Worm (Caenorhabditis elegans) whole organism, L4 larva: ENCODE measurements around the gene nhr-195.

Source experiments
- D1046.2 ChIP-seq: fragments of 200-800 bp; sonication (Bioruptor generic); IDR thresholded peaks from 2 replicates; pipeline ENCODE4 v1.3.6; 2022; ENCODE audit warnings: missing genetic modification characterization, missing compliant biosample characterization
- F26F4.8 ChIP-seq: fragments of 200-800 bp; sonication (Bioruptor generic); conservative IDR thresholded peaks from 2 replicates; pipeline ENCODE4 v1.3.6; 2022; ENCODE audit warnings: missing genetic modification characterization, missing compliant biosample characterization
- F44E2.7 ChIP-seq: fragments of 200-800 bp; sonication (Bioruptor generic); IDR thresholded peaks from 2 replicates; pipeline ENCODE4 v2.1.2; 2022; ENCODE audit warnings: missing genetic modification characterization, missing compliant biosample characterization
- F49E8.2 ChIP-seq: sonication (generic microtip); optimal IDR thresholded peaks from 2 replicates; lab custom pipeline; 2016; ENCODE audit warnings: missing compliant biosample characterization, mild to moderate bottlenecking, missing genetic modification characterization, borderline replicate concordance
- Y5F2A.4 ChIP-seq: fragments of 200-800 bp; sonication (Bioruptor generic); optimal IDR thresholded peaks from 2 replicates; lab custom pipeline; 2018; ENCODE audit warnings: mild to moderate bottlenecking, missing genetic modification characterization, missing compliant biosample characterization
- ama-1 ChIP-seq: fragments of 150-350 bp; optimal IDR thresholded peaks from 2 replicates; lab custom pipeline; 2014; ENCODE audit warnings: inconsistent platforms, mixed read lengths
- attf-4 ChIP-seq: sonication (generic microtip); optimal IDR thresholded peaks from 3 replicates; lab custom pipeline; 2017; ENCODE audit warnings: missing biosample characterization, missing genetic modification characterization
- ceh-20 ChIP-seq: fragments of 200-800 bp; sonication (Bioruptor generic); IDR thresholded peaks from 2 replicates; pipeline ENCODE4 v1.3.6; 2022; ENCODE audit warnings: missing genetic modification reagents, missing genetic modification characterization, missing compliant biosample characterization
- ceh-28 ChIP-seq: fragments of 150-350 bp; optimal IDR thresholded peaks from 2 replicates; lab custom pipeline; 2014; ENCODE audit warnings: missing biosample characterization, missing genetic modification reagents, missing genetic modification characterization
- ceh-32 ChIP-seq: sonication (generic microtip); optimal IDR thresholded peaks from 2 replicates; lab custom pipeline; 2016; ENCODE audit warnings: mild to moderate bottlenecking, missing genetic modification characterization, missing compliant biosample characterization; ENCODE audit not compliant: poor library complexity
- ceh-44 ChIP-seq: fragments of 200-800 bp; sonication (Bioruptor generic); IDR thresholded peaks from 2 replicates; pipeline ENCODE4 v1.3.6; 2022; ENCODE audit warnings: missing genetic modification reagents, missing genetic modification characterization, missing compliant biosample characterization
- ceh-82 ChIP-seq: sonication (generic microtip); optimal IDR thresholded peaks from 2 replicates; lab custom pipeline; 2017; ENCODE audit warnings: missing biosample characterization, missing genetic modification characterization
- cey-2 ChIP-seq: sonication (generic microtip); optimal IDR thresholded peaks from 3 replicates; lab custom pipeline; 2017; ENCODE audit warnings: missing genetic modification characterization, mild to moderate bottlenecking, missing compliant biosample characterization, antibody characterized with exemption, borderline replicate concordance; ENCODE audit not compliant: insufficient read depth
- egl-27 ChIP-seq: sonication (generic microtip); optimal IDR thresholded peaks from 3 replicates; lab custom pipeline; 2017; ENCODE audit warnings: missing biosample characterization, missing genetic modification reagents, missing genetic modification characterization
- jun-1 ChIP-seq: fragments of 150-350 bp; optimal IDR thresholded peaks from 2 replicates; lab custom pipeline; 2014; ENCODE audit warnings: missing biosample characterization, missing genetic modification reagents, missing genetic modification characterization
- lin-15B ChIP-seq: fragments of 150-350 bp; sonication (generic microtip); optimal IDR thresholded peaks from 3 replicates; lab custom pipeline; 2014; ENCODE audit warnings: missing biosample characterization, missing genetic modification characterization
- lin-29 ChIP-seq: fragments of 200-800 bp; sonication (Bioruptor generic); IDR thresholded peaks from 2 replicates; pipeline ENCODE4 v1.3.6; 2022; ENCODE audit warnings: missing genetic modification reagents, missing genetic modification characterization, missing compliant biosample characterization
- lin-38 ChIP-seq: fragments of 200-800 bp; sonication (Bioruptor generic); IDR thresholded peaks from 2 replicates; pipeline ENCODE4 v1.3.6; 2022; ENCODE audit warnings: missing genetic modification reagents, missing genetic modification characterization, missing compliant biosample characterization
- lsy-2 ChIP-seq, 2 experiments: fragments of 150-350 bp in 1 of 2; sonication (generic microtip) in 1 of 2; optimal IDR thresholded peaks; 2 replicates each; lab custom pipeline; 2014 to 2017; ENCODE audit warnings: missing biosample characterization in 2 of 2, missing genetic modification characterization in 2 of 2
- madf-5 ChIP-seq, 2 experiments: fragments of 200-800 bp; sonication (Bioruptor generic); IDR thresholded peaks; 2 replicates each; pipeline ENCODE4 v1.3.6; 2022; ENCODE audit warnings: missing compliant biosample characterization in 2 of 2, missing genetic modification characterization in 2 of 2
- madf-9 ChIP-seq: fragments of 200-800 bp; sonication (Bioruptor generic); conservative IDR thresholded peaks from 2 replicates; pipeline ENCODE4 v1.3.6; 2022; ENCODE audit warnings: missing genetic modification reagents, missing genetic modification characterization, missing compliant biosample characterization
- mdl-1 ChIP-seq, 2 experiments: fragments of 150-350 bp in 1 of 2; sonication (generic microtip) in 1 of 2; optimal IDR thresholded peaks; 2 replicates each; lab custom pipeline; 2014 to 2017; ENCODE audit warnings: missing biosample characterization in 2 of 2, missing genetic modification characterization in 2 of 2
- mdt-29 ChIP-seq: fragments of 200-800 bp; sonication (Bioruptor generic); IDR thresholded peaks from 2 replicates; pipeline ENCODE4 v1.3.6; 2022; ENCODE audit warnings: missing genetic modification reagents, missing genetic modification characterization, missing compliant biosample characterization
- mes-2 ChIP-seq: sonication (generic microtip); optimal IDR thresholded peaks from 2 replicates; lab custom pipeline; 2016; ENCODE audit warnings: missing genotype, mild to moderate bottlenecking, missing genetic modification characterization, missing compliant biosample characterization; ENCODE audit not compliant: poor library complexity, severe bottlenecking
- nhr-111 ChIP-seq: fragments of 200-800 bp; sonication (Bioruptor generic); optimal IDR thresholded peaks from 2 replicates; lab custom pipeline; 2018; ENCODE audit warnings: mild to moderate bottlenecking, missing genetic modification characterization, missing compliant biosample characterization
- nhr-237 ChIP-seq: sonication (generic microtip); optimal IDR thresholded peaks from 2 replicates; lab custom pipeline; 2017; ENCODE audit warnings: missing biosample characterization, missing genetic modification characterization
- nhr-42 ChIP-seq: fragments of 200-800 bp; sonication (Bioruptor generic); IDR thresholded peaks from 2 replicates; pipeline ENCODE4 v1.3.6; 2022; ENCODE audit warnings: missing genetic modification characterization, missing compliant biosample characterization
- nhr-76 ChIP-seq: fragments of 150-350 bp; optimal IDR thresholded peaks from 2 replicates; lab custom pipeline; 2014; ENCODE audit warnings: missing biosample characterization, missing genetic modification characterization
- php-3 ChIP-seq: fragments of 200-800 bp; sonication (Bioruptor generic); IDR thresholded peaks from 2 replicates; pipeline ENCODE4 v1.3.6; 2022; ENCODE audit warnings: missing genetic modification reagents, missing genetic modification characterization, missing compliant biosample characterization
- sdz-12 ChIP-seq: fragments of 200-800 bp; sonication (Bioruptor generic); optimal IDR thresholded peaks from 2 replicates; lab custom pipeline; 2018; ENCODE audit warnings: mild to moderate bottlenecking, missing genetic modification characterization, missing compliant biosample characterization
- set-16 ChIP-seq: fragments of 200-800 bp; sonication (Bioruptor generic); IDR thresholded peaks from 2 replicates; pipeline ENCODE4 v1.3.6; 2022; ENCODE audit warnings: missing genetic modification reagents, missing genetic modification characterization, missing compliant biosample characterization
- tag-97 ChIP-seq: fragments of 200-800 bp; sonication (Bioruptor generic); IDR thresholded peaks from 2 replicates; pipeline ENCODE4 v1.3.6; 2022; ENCODE audit warnings: missing genetic modification characterization, missing compliant biosample characterization
- unc-62 ChIP-seq, 3 experiments: fragments of 150-350 bp in 1 of 3; sonication (generic microtip); optimal IDR thresholded peaks in 2 of 3; peaks in 1 of 3; 1 replicate in 1 of 3; 2 replicates in 2 of 3; lab custom pipeline; 2014 to 2017; ENCODE audit warnings: missing biosample characterization in 3 of 3, missing genetic modification characterization in 3 of 3, missing genetic modification reagents in 3 of 3, missing genotype in 1 of 3
- zfp-2 ChIP-seq: sonication (generic microtip); optimal IDR thresholded peaks from 2 replicates; lab custom pipeline; 2016; ENCODE audit warnings: mild to moderate bottlenecking, missing genetic modification characterization, missing compliant biosample characterization
- zip-11 ChIP-seq: fragments of 200-800 bp; sonication (Bioruptor generic); IDR thresholded peaks from 2 replicates; pipeline ENCODE4 v1.3.6; 2022; ENCODE audit warnings: missing genetic modification characterization, missing compliant biosample characterization
- zip-2 ChIP-seq: fragments of 150-350 bp; optimal IDR thresholded peaks from 2 replicates; lab custom pipeline; 2014; ENCODE audit warnings: missing biosample characterization, missing genetic modification characterization

nhr-195 gene

ce11 chrV:8972271-8972670 lies at the start of gene nhr-195:
Gene nhr-195, minus strand, starts transcription at chrV:8972371.
- TF ChIP-seq ceh-44 (GFP tag; lab: Robert Waterston, UW): no peak
- TF ChIP-seq zip-11 (GFP tag; lab: Robert Waterston, UW): no peak
- TF ChIP-seq lin-15B: no peak
- TF ChIP-seq D1046.2 (GFP tag; lab: Robert Waterston, UW): no peak
- TF ChIP-seq ceh-82 (tag; lab: Kevin White, UChicago): no peak
- TF ChIP-seq F26F4.8 (GFP tag; lab: Robert Waterston, UW): no peak

- TF ChIP-seq unc-62 (GFP tag; optimal IDR thresholded peaks at IDR 0.05 in 1 of 2; lab: Kevin White, UChicago): peak in 1 of 2 experiments; percentile 97
- no peak for TF ChIP-seq unc-62 (tag; optimal IDR thresholded peaks at IDR 0.05; lab: Kevin White, UChicago)
- no peak for TF ChIP-seq lin-29 (GFP tag; lab: Robert Waterston, UW)
- TF ChIP-seq, all 104 proteins: peak for 1
Observed at ce11 chrV:9018871-9019270, 46.7 kb upstream of the nhr-195 start.

ce11 chrV:9016479-9016878 lies 44.3 kb upstream of the nhr-195 start, which contains the start of gene oac-40:
Gene oac-40, plus strand, starts transcription at chrV:9016779.
- TF ChIP-seq F44E2.7 (GFP tag; lab: Robert Waterston, UW) (no peak), ama-1 (lab: Kevin White, UChicago) (no peak), egl-27 (no peak), ceh-20 (GFP tag; lab: Robert Waterston, UW) (no peak), lsy-2 (tag; optimal IDR thresholded peaks at IDR 0.05; lab: Kevin White, UChicago) (no peak), mes-2 (tag; lab: Kevin White, UChicago) (no peak), zfp-2 (no peak), F49E8.2 (no peak), D1046.2 (GFP tag; lab: Robert Waterston, UW) (no peak), lin-38 (GFP tag; lab: Robert Waterston, UW) (no peak), ceh-32 (no peak), Y5F2A.4 (no peak), attf-4 (tag; lab: Kevin White, UChicago) (no peak), cey-2 (no peak), ceh-28 (tag; lab: Kevin White, UChicago) (no peak), php-3 (no peak), nhr-42 (no peak), madf-5 (GFP tag; IDR thresholded peaks at IDR 0.05; lab: Robert Waterston, UW) (no peak), nhr-111 (GFP tag; lab: Kevin White, UChicago) (no peak)

- TF ChIP-seq sdz-12 (GFP tag; lab: Kevin White, UChicago): no peak
- no peak for TF ChIP-seq madf-9 (GFP tag; lab: Robert Waterston, UW)
- no peak for TF ChIP-seq set-16 (GFP tag; lab: Robert Waterston, UW)
- TF ChIP-seq nhr-237: no peak
- no peak for TF ChIP-seq jun-1 (tag; lab: Kevin White, UChicago)
- TF ChIP-seq zip-2 (tag; lab: Kevin White, UChicago): no peak
- TF ChIP-seq mdl-1 (tag; optimal IDR thresholded peaks at IDR 0.05; lab: Kevin White, UChicago): no peak
- no peak for TF ChIP-seq D1046.2 (GFP tag; lab: Robert Waterston, UW)
- TF ChIP-seq mes-2 (tag; lab: Kevin White, UChicago): no peak
- TF ChIP-seq mdt-29 (GFP tag; lab: Robert Waterston, UW): no peak
- TF ChIP-seq nhr-76 (tag; lab: Kevin White, UChicago): no peak
- TF ChIP-seq tag-97 (GFP tag; lab: Robert Waterston, UW): no peak
- TF ChIP-seq, all 104 proteins: peak for 0
Observed at ce11 chrV:9015540-9015939, 43.4 kb upstream of the nhr-195 start, which contains the start of gene srt-18. Gene srt-18, minus strand, starts transcription at chrV:9015640.
